Worm (Caenorhabditis elegans) whole organism, young adult: Measurements from ENCODE around the gene C33D3.5.

ENCODE experiments used
- K12H6.12 ChIP-seq: fragments of 200-800 bp; sonication (Bioruptor generic); optimal IDR thresholded peaks from 2 replicates; lab custom pipeline; 2018; ENCODE audit warnings: mild to moderate bottlenecking, missing genetic modification characterization, missing compliant biosample characterization
- lin-40 ChIP-seq: sonication (generic microtip); optimal IDR thresholded peaks from 2 replicates; lab custom pipeline; 2016; ENCODE audit warnings: missing genetic modification characterization, mild to moderate bottlenecking, missing compliant biosample characterization, missing genotype, missing genetic modification reagents
- nfya-1 ChIP-seq: sonication (generic microtip); optimal IDR thresholded peaks from 2 replicates; lab custom pipeline; 2017; ENCODE audit warnings: antibody characterized with exemption, missing compliant biosample characterization, missing genetic modification characterization, borderline replicate concordance; ENCODE audit not compliant: insufficient read depth
- ztf-18 ChIP-seq: sonication (generic microtip); optimal IDR thresholded peaks from 2 replicates; lab custom pipeline; 2016; ENCODE audit warnings: missing genotype, mild to moderate bottlenecking, missing genetic modification characterization, missing compliant biosample characterization
- ztf-6 ChIP-seq: fragments of 200-800 bp; sonication (Bioruptor generic); IDR thresholded peaks from 2 replicates; pipeline ENCODE4 v1.3.6; 2022; ENCODE audit warnings: missing genetic modification reagents, missing genetic modification characterization, missing compliant biosample characterization

DNA sequence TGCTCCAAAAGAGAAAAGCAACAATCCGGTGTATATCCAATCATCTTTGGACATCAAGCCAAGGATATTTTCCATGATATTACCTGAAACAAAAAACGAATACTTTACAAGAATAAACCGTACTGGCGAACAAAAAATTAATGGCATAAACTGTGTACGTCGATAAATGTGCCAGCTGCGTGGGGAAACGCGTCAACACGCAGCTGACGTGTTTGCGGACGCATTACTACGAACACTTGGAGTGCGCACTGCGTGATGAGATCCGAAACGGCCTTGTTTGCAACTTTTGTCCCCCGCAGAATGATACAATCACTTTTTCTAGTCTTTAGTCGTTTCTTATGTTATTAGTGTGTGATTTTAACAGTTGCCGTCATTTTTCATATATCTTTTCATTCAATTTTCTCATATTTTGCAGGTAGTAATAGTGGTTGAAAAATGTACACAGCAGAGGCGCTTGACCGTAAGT is 33.4 kb downstream of the C33D3.5 start, which contains the start of the genes mboa-7 and git-1:
- TF ChIP-seq nfya-1 (tag; lab: Kevin White, UChicago) (no peak), lin-40 (tag; lab: Kevin White, UChicago) (peak; percentile 51), ztf-6 (GFP tag; lab: Robert Waterston, UW) (no peak), ztf-18 (tag; lab: Kevin White, UChicago) (peak; percentile 91), K12H6.12 (tag; lab: Kevin White, UChicago) (no peak)
